Fruit fly (Drosophila melanogaster) whole organism, wandering third instar larva: ENCODE measurements around the gene TwdlE.

Experiments used
- fru ChIP-seq: fragments of 200-800 bp; sonication (Bioruptor generic); optimal IDR thresholded peaks from 3 replicates; lab custom pipeline; 2016; ENCODE audit warnings: missing biosample characterization, mild to moderate bottlenecking, missing genetic modification characterization
- usp ChIP-seq: fragments of >200 bp; optimal IDR thresholded peaks from 2 replicates; lab custom pipeline; 2017; ENCODE audit warnings: missing biosample characterization, missing genetic modification characterization

dm6 chr2L:7811249-7812002, 49.2 kb downstream of the TwdlE start, which contains the start of gene LanB1:
- TF ChIP-seq usp (GFP tag; lab: Kevin White, UChicago) (no peak), fru (GFP tag; lab: Kevin White, UChicago) (no peak)
